Fruit fly (Drosophila melanogaster) whole organism, prepupa: ENCODE results near the gene Osi23.

Source experiments
- CG10631 ChIP-seq: fragments of 200-800 bp; sonication (Bioruptor generic); optimal IDR thresholded peaks from 2 replicates; lab custom pipeline; 2016; ENCODE audit warnings: missing biosample characterization, missing genetic modification characterization
- CG10669 ChIP-seq: fragments of 200-800 bp; sonication (Bioruptor generic); optimal IDR thresholded peaks from 3 replicates; lab custom pipeline; 2018; ENCODE audit warnings: missing biosample characterization, mild to moderate bottlenecking, missing genetic modification characterization, moderate library complexity
- CG1621 ChIP-seq: fragments of 200-800 bp; sonication (Bioruptor generic); optimal IDR thresholded peaks from 3 replicates; lab custom pipeline; 2018; ENCODE audit warnings: missing biosample characterization, mild to moderate bottlenecking, missing genetic modification characterization
- CG16779 ChIP-seq: fragments of 200-800 bp; sonication (Bioruptor generic); optimal IDR thresholded peaks from 3 replicates; lab custom pipeline; 2017; ENCODE audit warnings: missing biosample characterization, mild to moderate bottlenecking, missing genetic modification characterization
- CG6163 ChIP-seq: fragments of 200-800 bp; sonication (Bioruptor generic); IDR thresholded peaks from 3 replicates; pipeline ENCODE4 v1.3.6; 2022; ENCODE audit warnings: missing biosample characterization, missing genetic modification characterization
- CG6792 ChIP-seq: fragments of 200-800 bp; sonication (Bioruptor generic); optimal IDR thresholded peaks from 3 replicates; lab custom pipeline; 2016; ENCODE audit warnings: missing biosample characterization, missing genetic modification characterization
- CG7368 ChIP-seq: fragments of 200-800 bp; sonication (Bioruptor generic); optimal IDR thresholded peaks from 3 replicates; lab custom pipeline; 2016; ENCODE audit warnings: missing biosample characterization, missing genetic modification characterization
- CG9139 ChIP-seq: fragments of 200-800 bp; sonication (Bioruptor generic); optimal IDR thresholded peaks from 3 replicates; lab custom pipeline; 2017; ENCODE audit warnings: missing biosample characterization, mild to moderate bottlenecking, missing genetic modification characterization
- Hr4 ChIP-seq: fragments of 200-800 bp; sonication (Bioruptor generic); optimal IDR thresholded peaks from 3 replicates; lab custom pipeline; 2016; ENCODE audit warnings: missing biosample characterization, missing genetic modification characterization
- acj6 ChIP-seq: fragments of 200-800 bp; sonication (Bioruptor generic); optimal IDR thresholded peaks from 3 replicates; lab custom pipeline; 2016; ENCODE audit warnings: missing biosample characterization, missing genetic modification characterization
- fkh ChIP-seq: fragments of 200-800 bp; sonication (Bioruptor generic); optimal IDR thresholded peaks from 3 replicates; lab custom pipeline; 2017; ENCODE audit warnings: missing biosample characterization, mild to moderate bottlenecking, missing genetic modification characterization, moderate library complexity
- spab ChIP-seq: fragments of 200-800 bp; sonication (Bioruptor generic); optimal IDR thresholded peaks from 2 replicates; lab custom pipeline; 2017; ENCODE audit warnings: missing biosample characterization, mild to moderate bottlenecking, missing genetic modification characterization, missing genetic modification reagents
- svp ChIP-seq: fragments of 200-800 bp; sonication (Bioruptor generic); peaks from one replicate; lab custom pipeline; 2016; ENCODE audit warnings: missing biosample characterization, missing genetic modification characterization
- vri ChIP-seq: fragments of 200-800 bp; sonication (Bioruptor generic); optimal IDR thresholded peaks from 3 replicates; lab custom pipeline; 2016; ENCODE audit warnings: missing biosample characterization, mild to moderate bottlenecking, missing genetic modification characterization

DNA sequence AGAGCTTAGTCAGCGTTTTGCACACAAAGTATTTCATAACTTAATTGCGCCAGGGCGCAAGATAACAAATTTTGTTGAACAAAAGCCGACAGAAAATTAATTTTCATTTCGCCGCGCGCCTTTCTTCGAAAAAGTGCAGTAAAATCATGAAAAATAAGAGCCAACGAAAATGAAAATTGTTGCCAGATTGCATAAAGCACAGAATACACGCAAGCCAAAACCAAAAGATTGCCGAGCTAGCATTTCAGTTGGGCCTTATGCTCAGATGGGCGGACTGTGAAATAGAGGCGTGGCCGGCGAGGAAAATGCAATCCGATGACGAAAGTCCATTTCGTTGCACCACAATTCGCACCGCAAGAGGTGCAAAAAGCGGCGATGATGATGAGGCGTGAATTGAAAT is 25.8 kb upstream of the Osi23 start:
- TF ChIP-seq fkh (GFP tag; lab: Kevin White, UChicago): no peak
- no peak for TF ChIP-seq spab (GFP tag; lab: Kevin White, UChicago)
- TF ChIP-seq CG1621 (tag; lab: Kevin White, UChicago): no peak
- no peak for TF ChIP-seq CG6163
- no peak for TF ChIP-seq CG9139 (GFP tag; lab: Kevin White, UChicago)
- no peak for TF ChIP-seq svp
- TF ChIP-seq Hr4: no peak
- no peak for TF ChIP-seq CG10631 (GFP tag; lab: Kevin White, UChicago)
- no peak for TF ChIP-seq vri
- TF ChIP-seq CG16779 (tag; lab: Kevin White, UChicago): no peak
- TF ChIP-seq acj6 (GFP tag; lab: Kevin White, UChicago): no peak
- no peak for TF ChIP-seq CG10669 (GFP tag; lab: Kevin White, UChicago)
- no peak for TF ChIP-seq CG6792 (GFP tag; lab: Kevin White, UChicago)
- no peak for TF ChIP-seq CG7368 (GFP tag; lab: Kevin White, UChicago)
